Fruit fly (Drosophila melanogaster) whole organism, embryonic: ENCODE results near the gene Bx42.

ENCODE experiments used
- C15 ChIP-seq: fragments of 200-800 bp; sonication (Bioruptor generic); IDR thresholded peaks from 3 replicates; pipeline ENCODE4 v1.3.6; 2022; ENCODE audit warnings: missing biosample characterization, missing genetic modification characterization
- CG10147 ChIP-seq: fragments of 200-800 bp; sonication (Bioruptor generic); optimal IDR thresholded peaks from 2 replicates; lab custom pipeline; 2019; ENCODE audit warnings: missing biosample characterization, mild to moderate bottlenecking, missing genetic modification characterization, moderate library complexity
- CG10543 ChIP-seq: fragments of 200-800 bp; sonication (Bioruptor generic); optimal IDR thresholded peaks from 3 replicates; lab custom pipeline; 2017; ENCODE audit warnings: missing biosample characterization, mild to moderate bottlenecking, missing genetic modification characterization, moderate library complexity
- CG10959 ChIP-seq: fragments of 200-800 bp; sonication (Bioruptor generic); IDR thresholded peaks from 2 replicates; pipeline ENCODE4 v1.3.6; 2022; ENCODE audit warnings: missing biosample characterization, missing genetic modification characterization
- CG10979 ChIP-seq: fragments of 200-800 bp; sonication (Bioruptor generic); optimal IDR thresholded peaks from 2 replicates; lab custom pipeline; 2018; ENCODE audit warnings: missing biosample characterization, mild to moderate bottlenecking, missing genetic modification characterization, moderate library complexity
- CG11723 ChIP-seq: fragments of 200-800 bp; sonication (Bioruptor generic); optimal IDR thresholded peaks from 2 replicates; lab custom pipeline; 2017; ENCODE audit warnings: missing biosample characterization, mild to moderate bottlenecking, missing genetic modification characterization
- CG12236 ChIP-seq: fragments of 200-800 bp; sonication (Bioruptor generic); optimal IDR thresholded peaks from 2 replicates; lab custom pipeline; 2016; ENCODE audit warnings: missing biosample characterization, missing genetic modification characterization
- CG12769 ChIP-seq: fragments of 200-800 bp; sonication (Bioruptor generic); optimal IDR thresholded peaks from 2 replicates; lab custom pipeline; 2019; ENCODE audit warnings: missing biosample characterization, mild to moderate bottlenecking, missing genetic modification characterization, moderate library complexity
- CG13296 ChIP-seq: fragments of 200-800 bp; sonication (Bioruptor generic); optimal IDR thresholded peaks from 3 replicates; lab custom pipeline; 2018; ENCODE audit warnings: missing biosample characterization, mild to moderate bottlenecking, missing genetic modification characterization
- CG14667 ChIP-seq: fragments of 200-800 bp; sonication (Bioruptor generic); IDR thresholded peaks from 2 replicates; pipeline ENCODE4 v1.3.6; 2022; ENCODE audit warnings: missing biosample characterization, missing genetic modification characterization
- CG17186 ChIP-seq: fragments of 200-800 bp; sonication (Bioruptor generic); optimal IDR thresholded peaks from 3 replicates; lab custom pipeline; 2017; ENCODE audit warnings: missing biosample characterization, missing genetic modification reagents, missing genetic modification characterization
- CG17829 ChIP-seq: fragments of 200-800 bp; optimal IDR thresholded peaks from 2 replicates; lab custom pipeline; 2019; ENCODE audit warnings: missing biosample characterization, mild to moderate bottlenecking, missing genetic modification characterization, moderate library complexity
- CG1792 ChIP-seq: fragments of 200-800 bp; sonication (Bioruptor generic); optimal IDR thresholded peaks from 2 replicates; lab custom pipeline; 2016; ENCODE audit warnings: missing biosample characterization, missing genetic modification characterization
- CG2199 ChIP-seq: fragments of 200-800 bp; sonication (Bioruptor generic); IDR thresholded peaks from 3 replicates; pipeline ENCODE4 v1.3.6; 2022; ENCODE audit warnings: missing biosample characterization, missing genetic modification characterization
- CG30403 ChIP-seq: fragments of 200-800 bp; sonication (Bioruptor generic); optimal IDR thresholded peaks from 3 replicates; lab custom pipeline; 2016; ENCODE audit warnings: missing biosample characterization, missing genetic modification characterization
- CG31441 ChIP-seq: fragments of 200-800 bp; sonication (Bioruptor generic); IDR thresholded peaks from 2 replicates; pipeline ENCODE4 v1.3.6; 2022; ENCODE audit warnings: missing biosample characterization, missing genetic modification characterization
- CG34376 ChIP-seq: fragments of 200-800 bp; sonication (Bioruptor generic); optimal IDR thresholded peaks from 2 replicates; lab custom pipeline; 2018; ENCODE audit warnings: missing biosample characterization, mild to moderate bottlenecking, missing genetic modification characterization
- CG4360 ChIP-seq: fragments of 200-800 bp; sonication (Bioruptor generic); IDR thresholded peaks from 2 replicates; pipeline ENCODE4 v1.3.6; 2022; ENCODE audit warnings: missing biosample characterization, missing genetic modification characterization
- CG4404 ChIP-seq: fragments of 200-800 bp; sonication (Bioruptor generic); IDR thresholded peaks from 2 replicates; pipeline ENCODE4 v1.3.6; 2022; ENCODE audit warnings: missing biosample characterization, missing genetic modification characterization
- CG5180 ChIP-seq: fragments of 200-800 bp; sonication (Bioruptor generic); optimal IDR thresholded peaks from 3 replicates; lab custom pipeline; 2017; ENCODE audit warnings: missing biosample characterization, missing genetic modification characterization, mild to moderate bottlenecking, moderate library complexity, missing genetic modification reagents
- CG6854 ChIP-seq: fragments of 200-800 bp; sonication (Bioruptor generic); optimal IDR thresholded peaks from 3 replicates; lab custom pipeline; 2017; ENCODE audit warnings: missing biosample characterization, mild to moderate bottlenecking, missing genetic modification characterization
- CG8281 ChIP-seq: fragments of 200-800 bp; sonication (Bioruptor generic); optimal IDR thresholded peaks from 2 replicates; lab custom pipeline; 2018; ENCODE audit warnings: missing biosample characterization, mild to moderate bottlenecking, missing genetic modification characterization, moderate library complexity
- CG8924 ChIP-seq: fragments of 200-800 bp; optimal IDR thresholded peaks from 3 replicates; lab custom pipeline; 2019; ENCODE audit warnings: missing biosample characterization, mild to moderate bottlenecking, missing genetic modification characterization, moderate library complexity
- D19A ChIP-seq: fragments of 200-800 bp; optimal IDR thresholded peaks from 3 replicates; lab custom pipeline; 2019; ENCODE audit warnings: missing biosample characterization, mild to moderate bottlenecking, missing genetic modification characterization, moderate library complexity
- Dref ChIP-seq: fragments of 200-800 bp; sonication (Bioruptor generic); IDR thresholded peaks from 2 replicates; pipeline ENCODE4 v1.3.6; 2022; ENCODE audit warnings: missing biosample characterization, missing genetic modification characterization
- Fer2 ChIP-seq: fragments of 200-800 bp; sonication (Bioruptor generic); optimal IDR thresholded peaks from 2 replicates; lab custom pipeline; 2018; ENCODE audit warnings: missing biosample characterization, mild to moderate bottlenecking, missing genetic modification characterization, moderate library complexity
- Kr ChIP-seq: fragments of 200-800 bp; sonication (Bioruptor generic); optimal IDR thresholded peaks from 2 replicates; lab custom pipeline; 2017; ENCODE audit warnings: missing biosample characterization, mild to moderate bottlenecking, missing genetic modification characterization
- Opbp ChIP-seq: fragments of 200-800 bp; sonication (Bioruptor generic); IDR thresholded peaks from 3 replicates; pipeline ENCODE4 v1.3.6; 2022; ENCODE audit warnings: missing biosample characterization, missing genetic modification characterization; ENCODE audit not compliant: partially characterized antibody
- Ssrp ChIP-seq: fragments of 200-800 bp; sonication (Bioruptor generic); optimal IDR thresholded peaks from 2 replicates; lab custom pipeline; 2018; ENCODE audit warnings: missing biosample characterization, mild to moderate bottlenecking, missing genetic modification characterization, moderate library complexity
- Stat92E ChIP-seq, 3 experiments: fragments of >200 bp in 2 of 3; fragments of 200-800 bp in 1 of 3; sonication (Bioruptor generic) in 1 of 3; optimal IDR thresholded peaks; 2 replicates each; lab custom pipeline; 2017 to 2019; ENCODE audit warnings: missing biosample characterization in 3 of 3, missing genetic modification characterization in 3 of 3, mild to moderate bottlenecking in 1 of 3, moderate library complexity in 1 of 3
- Taf1 ChIP-seq: fragments of 200-800 bp; sonication (Bioruptor generic); IDR thresholded peaks from 2 replicates; pipeline ENCODE4 v1.3.6; 2022; ENCODE audit warnings: missing biosample characterization, missing genetic modification characterization
- Tbp ChIP-seq: fragments of >200 bp; optimal IDR thresholded peaks from 2 replicates; lab custom pipeline; 2018; ENCODE audit warnings: missing biosample characterization, missing genetic modification characterization
- Trl ChIP-seq, 3 experiments: fragments of >200 bp in 2 of 3; fragments of 200-800 bp in 1 of 3; sonication (Bioruptor generic) in 1 of 3; optimal IDR thresholded peaks; 2 replicates in 1 of 3; 3 replicates in 2 of 3; lab custom pipeline; 2016 to 2017; ENCODE audit warnings: missing biosample characterization in 1 of 3, missing genetic modification characterization in 1 of 3
- ac ChIP-seq: fragments of 200-800 bp; sonication (Bioruptor generic); optimal IDR thresholded peaks from 3 replicates; lab custom pipeline; 2017; ENCODE audit warnings: missing biosample characterization, mild to moderate bottlenecking, missing genetic modification characterization
- caup ChIP-seq: fragments of 200-800 bp; sonication (Bioruptor generic); optimal IDR thresholded peaks from 3 replicates; lab custom pipeline; 2017; ENCODE audit warnings: missing biosample characterization, mild to moderate bottlenecking, missing genetic modification characterization, moderate library complexity; ENCODE audit not compliant: severe bottlenecking
- esg ChIP-seq: fragments of 200-800 bp; sonication (Bioruptor generic); conservative IDR thresholded peaks from 2 replicates; pipeline ENCODE4 v1.3.6; 2022; ENCODE audit warnings: missing biosample characterization, missing genetic modification characterization
- eve ChIP-seq, 2 experiments: fragments of >200 bp; optimal IDR thresholded peaks; 2 replicates each; lab custom pipeline; 2017; ENCODE audit warnings: missing biosample characterization in 2 of 2, missing genetic modification characterization in 2 of 2
- grn ChIP-seq: fragments of 200-800 bp; sonication (Bioruptor generic); optimal IDR thresholded peaks from 3 replicates; lab custom pipeline; 2017; ENCODE audit warnings: missing biosample characterization, missing genetic modification characterization
- hkb ChIP-seq, 2 experiments: fragments of 200-800 bp in 1 of 2; fragments of >200 bp in 1 of 2; sonication (Bioruptor generic) in 1 of 2; IDR thresholded peaks in 1 of 2; optimal IDR thresholded peaks in 1 of 2; 2 replicates each; pipeline versions ENCODE4 v1.3.6 to Lab custom; 2017 to 2022; ENCODE audit warnings: missing biosample characterization in 1 of 2, missing genetic modification characterization in 1 of 2
- ind ChIP-seq: fragments of 200-800 bp; sonication (Bioruptor generic); optimal IDR thresholded peaks from 3 replicates; lab custom pipeline; 2016; ENCODE audit warnings: missing biosample characterization, missing genetic modification characterization
- lilli ChIP-seq: fragments of 200-800 bp; sonication (Bioruptor generic); optimal IDR thresholded peaks from 3 replicates; lab custom pipeline; 2016; ENCODE audit warnings: missing biosample characterization, missing genetic modification characterization
- nerfin-2 ChIP-seq: fragments of 200-800 bp; sonication (Bioruptor generic); IDR thresholded peaks from 2 replicates; pipeline ENCODE4 v1.3.6; 2022; ENCODE audit warnings: missing biosample characterization, missing genetic modification characterization; ENCODE audit not compliant: partially characterized antibody
- prd ChIP-seq, 3 experiments: fragments of >200 bp in 2 of 3; fragments of 200-800 bp in 1 of 3; sonication (Bioruptor generic) in 1 of 3; optimal IDR thresholded peaks in 2 of 3; IDR thresholded peaks in 1 of 3; 2 replicates in 2 of 3; 3 replicates in 1 of 3; pipeline versions ENCODE4 v1.3.6 to Lab custom; 2017 to 2022; ENCODE audit warnings: missing biosample characterization in 1 of 3, missing genetic modification characterization in 1 of 3
- ro ChIP-seq: fragments of 200-800 bp; sonication (Bioruptor generic); IDR thresholded peaks from 2 replicates; pipeline ENCODE4 v1.3.6; 2022; ENCODE audit warnings: missing biosample characterization, missing genetic modification characterization
- tap ChIP-seq: fragments of 200-800 bp; optimal IDR thresholded peaks from 3 replicates; lab custom pipeline; 2019; ENCODE audit warnings: missing biosample characterization, mild to moderate bottlenecking, missing genetic modification characterization, moderate library complexity
- tna ChIP-seq: fragments of 200-800 bp; sonication (Bioruptor generic); IDR thresholded peaks from 2 replicates; pipeline ENCODE4 v1.3.6; 2022; ENCODE audit warnings: missing biosample characterization, missing genetic modification characterization; ENCODE audit not compliant: partially characterized antibody
- vvl ChIP-seq: fragments of 200-800 bp; sonication (Bioruptor generic); IDR thresholded peaks from 2 replicates; pipeline ENCODE4 v1.3.6; 2022; ENCODE audit warnings: missing biosample characterization, missing genetic modification characterization

Gene Bx42

DNA sequence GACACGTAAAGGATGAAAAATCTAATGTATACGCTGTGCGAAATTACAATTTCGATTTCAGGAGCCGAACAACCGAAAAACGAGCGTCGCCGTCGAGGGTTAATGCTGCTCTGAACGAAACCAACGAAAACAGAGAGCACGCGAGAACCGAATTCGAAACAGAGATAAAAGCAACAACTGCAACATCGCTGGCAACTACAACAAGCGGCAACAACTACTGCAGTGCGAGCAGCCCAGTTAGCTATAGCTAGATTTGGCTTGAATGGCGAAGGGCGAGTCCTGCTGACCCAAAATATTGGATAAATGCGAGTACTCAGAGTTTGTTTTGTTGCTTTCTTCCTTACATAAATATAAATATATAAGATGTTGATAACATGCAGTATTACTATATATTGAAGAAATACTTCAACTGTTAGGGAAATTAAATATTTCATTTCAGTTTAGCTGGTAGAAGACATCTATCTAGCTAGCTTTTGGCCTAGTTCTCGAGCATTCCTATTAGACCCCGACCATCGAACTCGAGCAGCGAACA is 28.6 kb upstream of the Bx42 start, which contains the start of gene fend (continued):
- TF ChIP-seq CG13296 (GFP tag; lab: Kevin White, UChicago) (peak; percentile 58), tna (GFP tag; lab: Robert Waterston, UW) (no peak), CG34376 (GFP tag; lab: Kevin White, UChicago) (peak; percentile 37), eve (GFP tag; optimal IDR thresholded peaks at IDR 0.05; lab: Kevin White, UChicago) (peak in 1 of 2 experiments; percentile 30), C15 (GFP tag; lab: Robert Waterston, UW) (no peak), Dref (no peak), lilli (GFP tag; lab: Kevin White, UChicago) (peak; percentile 10), CG8924 (tag; lab: Kevin White, UChicago) (peak; percentile 54), CG10979 (peak; percentile 31), CG6854 (peak; percentile 19), Taf1 (GFP tag; lab: Robert Waterston, UW) (no peak), CG14667 (GFP tag; lab: Robert Waterston, UW) (no peak), CG17829 (tag; lab: Kevin White, UChicago) (peak; percentile 61), CG17186 (GFP tag; lab: Kevin White, UChicago) (no peak), Kr (GFP tag; lab: Kevin White, UChicago) (no peak), D19A (peak; percentile 42), CG12236 (GFP tag; lab: Kevin White, UChicago) (no peak), Fer2 (tag; lab: Kevin White, UChicago) (no peak), CG1792 (GFP tag; lab: Kevin White, UChicago) (no peak), vvl (peak; percentile 26; the same call in 1 of the 2 replicates), nerfin-2 (GFP tag; lab: Robert Waterston, UW) (no peak), hkb (optimal IDR thresholded peaks at IDR 0.05; lab: Kevin White, UChicago) (no peak), hkb (GFP tag; IDR thresholded peaks at IDR 0.05; lab: Robert Waterston, UW) (peak; percentile 10; the same call in 1 of the 2 replicates), CG10147 (GFP tag; lab: Kevin White, UChicago) (peak; percentile 43), tap (tag; lab: Kevin White, UChicago) (peak; percentile 45), CG31441 (peak; percentile 53), CG11723 (GFP tag; lab: Kevin White, UChicago) (peak; percentile 11), esg (GFP tag; lab: Robert Waterston, UW) (0 out of 2 replicates have a peak, but pooled peaks have one; percentile 11), ind (GFP tag; lab: Kevin White, UChicago) (peak; percentile 28), CG4404 (GFP tag; lab: Robert Waterston, UW) (no peak), caup (GFP tag; lab: Kevin White, UChicago) (peak; percentile 23), Ssrp (no peak), grn (GFP tag; lab: Kevin White, UChicago) (no peak), Opbp (GFP tag; lab: Robert Waterston, UW) (peak; percentile 39; the same call in 1 of the 3 replicates), CG10543 (GFP tag; lab: Kevin White, UChicago) (peak; percentile 50), CG12769 (peak; percentile 31), ac (no peak), Tbp (GFP tag; lab: Kevin White, UChicago) (peak; percentile 90), CG2199 (GFP tag; lab: Robert Waterston, UW) (no peak), ro (no peak), CG8281 (tag; lab: Kevin White, UChicago) (peak; percentile 8), CG5180 (GFP tag; lab: Kevin White, UChicago) (peak; percentile 100), prd (optimal IDR thresholded peaks at IDR 0.05; lab: Kevin White, UChicago) (no peak), prd (GFP tag; IDR thresholded peaks at IDR 0.05; lab: Robert Waterston, UW) (peak; percentile 27; the same call in 1 of the 3 replicates), CG30403 (peak; percentile 52), CG4360 (GFP tag; lab: Robert Waterston, UW) (peak; percentile 4; the same call in 1 of the 2 replicates), CG10959 (peak; percentile 77), Stat92E (GFP tag; optimal IDR thresholded peaks at IDR 0.05; lab: Kevin White, UChicago) (peak in 1 of 3 experiments; percentile 60), Trl (optimal IDR thresholded peaks at IDR 0.05; lab: Kevin White, UChicago) (peak; percentile 5 to 43), Trl (GFP tag; optimal IDR thresholded peaks at IDR 0.05; lab: Kevin White, UChicago) (no peak)
